Worm (Caenorhabditis elegans) whole organism, mixed stage, embryonic: Measurements from ENCODE around the gene srh-44.

Experiments used
- bed-3 ChIP-seq: fragments of 200-800 bp; sonication (Bioruptor generic); optimal IDR thresholded peaks from 3 replicates; lab custom pipeline; 2018; ENCODE audit warnings: mild to moderate bottlenecking, missing genetic modification characterization, moderate library complexity, missing compliant biosample characterization
- blmp-1 ChIP-seq: fragments of 150-350 bp; optimal IDR thresholded peaks from 2 replicates; lab custom pipeline; 2014; ENCODE audit warnings: missing biosample characterization, missing genetic modification characterization
- ceh-39 ChIP-seq: fragments of 150-350 bp; optimal IDR thresholded peaks from 2 replicates; lab custom pipeline; 2014; ENCODE audit warnings: missing biosample characterization, missing genetic modification characterization
- ceh-43 ChIP-seq: fragments of 200-800 bp; sonication (Bioruptor generic); optimal IDR thresholded peaks from 2 replicates; lab custom pipeline; 2018; ENCODE audit warnings: mild to moderate bottlenecking, missing genetic modification characterization, moderate library complexity, missing compliant biosample characterization
- ceh-83 ChIP-seq: fragments of 200-800 bp; sonication (Bioruptor generic); optimal IDR thresholded peaks from 2 replicates; lab custom pipeline; 2018; ENCODE audit warnings: mild to moderate bottlenecking, missing genetic modification characterization, missing compliant biosample characterization
- elt-1 ChIP-seq: sonication (generic microtip); optimal IDR thresholded peaks from 2 replicates; lab custom pipeline; 2017; ENCODE audit warnings: missing genetic modification characterization, mild to moderate bottlenecking, missing compliant biosample characterization, antibody characterized with exemption, moderate library complexity, borderline replicate concordance; ENCODE audit not compliant: insufficient read depth
- elt-3 ChIP-seq: fragments of 150-350 bp; optimal IDR thresholded peaks from 2 replicates; lab custom pipeline; 2014; ENCODE audit warnings: missing biosample characterization, missing genetic modification characterization
- flh-1 ChIP-seq: fragments of 200-800 bp; sonication (Bioruptor generic); optimal IDR thresholded peaks from 2 replicates; lab custom pipeline; 2018; ENCODE audit warnings: mild to moderate bottlenecking, missing genetic modification characterization, moderate library complexity, missing compliant biosample characterization
- ham-2 ChIP-seq: fragments of 200-800 bp; sonication (Bioruptor generic); optimal IDR thresholded peaks from 2 replicates; lab custom pipeline; 2018; ENCODE audit warnings: mild to moderate bottlenecking, missing genetic modification characterization, missing compliant biosample characterization
- hlh-1 ChIP-seq: fragments of 150-350 bp; optimal IDR thresholded peaks from 2 replicates; lab custom pipeline; 2014; ENCODE audit warnings: missing biosample characterization, missing genetic modification reagents, missing genetic modification characterization
- lin-32 ChIP-seq: fragments of 200-800 bp; sonication (Bioruptor generic); optimal IDR thresholded peaks from 2 replicates; lab custom pipeline; 2018; ENCODE audit warnings: mild to moderate bottlenecking, missing genetic modification characterization, missing compliant biosample characterization
- lsy-2 ChIP-seq: fragments of 150-350 bp; optimal IDR thresholded peaks from 2 replicates; lab custom pipeline; 2014; ENCODE audit warnings: missing biosample characterization, missing genetic modification characterization
- mab-5 ChIP-seq: fragments of 150-350 bp; optimal IDR thresholded peaks from 2 replicates; lab custom pipeline; 2014; ENCODE audit warnings: missing biosample characterization, missing genetic modification characterization
- mls-2 ChIP-seq: sonication (generic microtip); optimal IDR thresholded peaks from 2 replicates; lab custom pipeline; 2016; ENCODE audit warnings: mild to moderate bottlenecking, missing genetic modification characterization, moderate library complexity, missing compliant biosample characterization
- nhr-12 ChIP-seq: fragments of 150-350 bp; optimal IDR thresholded peaks from 2 replicates; lab custom pipeline; 2014; ENCODE audit warnings: missing biosample characterization, missing genetic modification characterization
- nhr-2 ChIP-seq: fragments of 150-350 bp; optimal IDR thresholded peaks from 2 replicates; lab custom pipeline; 2014; ENCODE audit warnings: missing biosample characterization, missing genetic modification characterization
- nhr-237 ChIP-seq: fragments of 150-350 bp; optimal IDR thresholded peaks from 2 replicates; lab custom pipeline; 2014; ENCODE audit warnings: missing biosample characterization, missing genetic modification characterization
- nhr-28 ChIP-seq: fragments of 150-350 bp; optimal IDR thresholded peaks from 2 replicates; lab custom pipeline; 2014; ENCODE audit warnings: missing biosample characterization, missing genetic modification characterization
- nhr-76 ChIP-seq: sonication (generic microtip); optimal IDR thresholded peaks from 2 replicates; lab custom pipeline; 2017; ENCODE audit warnings: missing biosample characterization, missing genetic modification characterization
- pha-4 ChIP-seq: fragments of 150-350 bp; optimal IDR thresholded peaks from 2 replicates; lab custom pipeline; 2018; ENCODE audit warnings: missing biosample characterization, missing genetic modification reagents, missing genetic modification characterization
- sem-2 ChIP-seq: fragments of 200-800 bp; sonication (Bioruptor generic); optimal IDR thresholded peaks from 2 replicates; lab custom pipeline; 2018; ENCODE audit warnings: mild to moderate bottlenecking, missing genetic modification characterization, missing compliant biosample characterization
- snpc-4 ChIP-seq: fragments of 150-350 bp; optimal IDR thresholded peaks from 2 replicates; lab custom pipeline; 2014; ENCODE audit warnings: missing biosample characterization, missing genetic modification characterization
- sptf-1 ChIP-seq: sonication (generic microtip); optimal IDR thresholded peaks from 2 replicates; lab custom pipeline; 2017; ENCODE audit warnings: mild to moderate bottlenecking, missing genetic modification characterization, moderate library complexity, missing compliant biosample characterization
- tbx-8 ChIP-seq: fragments of 200-800 bp; sonication (Bioruptor generic); optimal IDR thresholded peaks from 2 replicates; lab custom pipeline; 2018; ENCODE audit warnings: mild to moderate bottlenecking, missing genetic modification characterization, moderate library complexity, missing compliant biosample characterization
- unc-120 ChIP-seq: sonication (generic microtip); optimal IDR thresholded peaks from 2 replicates; lab custom pipeline; 2017; ENCODE audit warnings: missing genetic modification characterization, missing compliant biosample characterization; ENCODE audit not compliant: poor library complexity, severe bottlenecking
- unc-39 ChIP-seq: fragments of 150-350 bp; optimal IDR thresholded peaks from 2 replicates; lab custom pipeline; 2014; ENCODE audit warnings: missing biosample characterization, missing genetic modification characterization
- unc-62 ChIP-seq: fragments of 150-350 bp; optimal IDR thresholded peaks from 2 replicates; lab custom pipeline; 2014; ENCODE audit warnings: missing biosample characterization, missing genetic modification reagents, missing genetic modification characterization
- zip-8 ChIP-seq: fragments of 150-350 bp; optimal IDR thresholded peaks from 2 replicates; lab custom pipeline; 2014; ENCODE audit warnings: missing biosample characterization, missing genetic modification characterization
- ztf-11 ChIP-seq: fragments of 150-350 bp; optimal IDR thresholded peaks from 2 replicates; lab custom pipeline; 2014; ENCODE audit warnings: missing biosample characterization, missing genetic modification characterization

The srh-44 gene

DNA sequence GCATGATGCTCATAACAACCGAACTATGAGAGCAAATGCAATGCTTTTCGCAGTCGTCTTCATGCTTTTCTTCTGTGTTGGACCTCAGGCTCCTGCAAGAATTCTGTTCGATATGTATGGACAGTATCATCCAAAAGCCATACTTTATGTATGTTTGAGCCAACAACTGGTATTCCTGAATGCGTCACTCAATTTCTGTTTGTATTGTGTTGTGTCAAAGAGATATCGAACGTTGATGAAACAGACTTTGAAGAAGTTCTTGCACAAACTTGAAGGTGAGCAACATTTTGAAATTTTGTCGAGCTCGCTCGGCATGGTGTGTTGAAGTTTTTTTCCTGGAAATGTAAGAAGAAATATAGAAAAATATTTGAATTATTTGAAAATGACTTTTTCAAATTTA lies 2.0 kb upstream of the srh-44 start:
- TF ChIP-seq nhr-2 (no peak), flh-1 (GFP tag; lab: Kevin White, UChicago) (no peak), sptf-1 (no peak), hlh-1 (no peak), unc-39 (tag; lab: Kevin White, UChicago) (no peak), pha-4 (tag; lab: Kevin White, UChicago) (no peak), snpc-4 (tag; lab: Kevin White, UChicago) (no peak), tbx-8 (no peak), nhr-76 (tag; lab: Kevin White, UChicago) (no peak), ztf-11 (tag; lab: Kevin White, UChicago) (no peak), ceh-83 (GFP tag; lab: Kevin White, UChicago) (no peak), blmp-1 (tag; lab: Kevin White, UChicago) (no peak), elt-1 (tag; lab: Kevin White, UChicago) (no peak), nhr-237 (tag; lab: Kevin White, UChicago) (no peak), ham-2 (GFP tag; lab: Kevin White, UChicago) (no peak)
- TF ChIP-seq, all 35 proteins: peak for 0

DNA sequence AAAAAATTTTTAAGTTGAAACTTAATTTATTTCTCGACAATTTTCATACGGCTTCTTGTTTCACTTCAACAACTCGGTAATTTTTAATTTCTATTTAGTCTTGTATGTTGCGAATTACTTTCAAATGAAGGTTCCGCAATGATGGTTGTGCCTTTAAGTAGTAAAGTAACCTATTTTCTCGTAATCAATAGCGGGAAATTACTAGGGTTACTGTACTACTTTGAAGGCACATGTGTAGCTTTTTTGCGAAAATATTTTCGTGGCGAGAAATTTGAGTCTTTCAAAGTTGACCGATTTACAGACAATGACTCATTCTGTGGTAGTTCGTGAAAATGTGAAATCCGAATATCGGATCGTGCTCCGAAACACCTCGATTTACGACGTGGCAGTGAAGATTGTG lies 3.3 kb downstream of the srh-44 start, which contains the start of gene B0334.10:
B0334.10 (plus strand) TSS at position 301 of the 400 bp plus-strand sequence.
- TF ChIP-seq tbx-8 (no peak), lin-32 (GFP tag; lab: Kevin White, UChicago) (no peak), blmp-1 (tag; lab: Kevin White, UChicago) (no peak), nhr-76 (tag; lab: Kevin White, UChicago) (no peak), sem-2 (GFP tag; lab: Kevin White, UChicago) (no peak), elt-1 (tag; lab: Kevin White, UChicago) (no peak), bed-3 (GFP tag; lab: Kevin White, UChicago) (no peak), nhr-28 (tag; lab: Kevin White, UChicago) (no peak), nhr-237 (tag; lab: Kevin White, UChicago) (no peak), ceh-39 (tag; lab: Kevin White, UChicago) (no peak), ceh-43 (no peak), ceh-83 (GFP tag; lab: Kevin White, UChicago) (no peak), unc-39 (tag; lab: Kevin White, UChicago) (no peak), mls-2 (tag; lab: Kevin White, UChicago) (no peak)
- TF ChIP-seq, all 35 proteins: peak for 0

- no peak for TF ChIP-seq ham-2 (GFP tag; lab: Kevin White, UChicago)
- TF ChIP-seq unc-120, result no peak
- no peak for TF ChIP-seq nhr-237 (tag; lab: Kevin White, UChicago)
- TF ChIP-seq nhr-12 (tag; lab: Kevin White, UChicago), result no peak
- no peak for TF ChIP-seq flh-1 (GFP tag; lab: Kevin White, UChicago)
- TF ChIP-seq, all 35 proteins: peak for 0
These were observed 6.4 kb downstream of the srh-44 start, which contains the start of gene Y62F5A.10 for ce11 chrII:11521300-11521699. Y62F5A.10 (plus strand) TSS chrII:11521600.

DNA sequence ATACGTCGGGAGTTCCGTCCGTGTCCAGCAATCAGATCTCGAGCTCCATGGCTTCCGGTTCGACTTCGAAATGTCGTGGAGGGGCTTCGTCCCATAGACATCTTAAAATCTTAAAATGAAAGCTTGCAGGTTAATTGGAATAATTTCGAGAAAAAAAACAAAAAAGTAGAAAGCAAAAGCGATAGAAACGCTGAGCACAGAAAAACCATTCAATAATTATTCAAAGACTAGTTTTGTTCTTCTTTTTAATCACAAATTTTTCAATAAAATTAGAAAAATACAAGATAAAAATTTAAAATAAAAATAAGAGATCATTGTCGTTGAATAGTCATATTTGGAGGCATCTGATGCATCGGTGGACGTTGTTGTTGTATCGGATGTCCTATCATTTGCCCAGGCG lies 12.1 kb downstream of the srh-44 start, which contains the start of gene age-1:
age-1 (minus strand) TSS at position 101 of the 400 bp plus-strand sequence.
- TF ChIP-seq sem-2 (GFP tag; lab: Kevin White, UChicago) (no peak), elt-3 (tag; lab: Kevin White, UChicago) (no peak), mls-2 (tag; lab: Kevin White, UChicago) (no peak), lsy-2 (tag; lab: Kevin White, UChicago) (no peak), unc-62 (GFP tag; lab: Kevin White, UChicago) (no peak), mab-5 (no peak), nhr-76 (tag; lab: Kevin White, UChicago) (no peak), sptf-1 (no peak), ztf-11 (tag; lab: Kevin White, UChicago) (no peak), unc-120 (no peak), tbx-8 (no peak), zip-8 (tag; lab: Kevin White, UChicago) (no peak)

DNA sequence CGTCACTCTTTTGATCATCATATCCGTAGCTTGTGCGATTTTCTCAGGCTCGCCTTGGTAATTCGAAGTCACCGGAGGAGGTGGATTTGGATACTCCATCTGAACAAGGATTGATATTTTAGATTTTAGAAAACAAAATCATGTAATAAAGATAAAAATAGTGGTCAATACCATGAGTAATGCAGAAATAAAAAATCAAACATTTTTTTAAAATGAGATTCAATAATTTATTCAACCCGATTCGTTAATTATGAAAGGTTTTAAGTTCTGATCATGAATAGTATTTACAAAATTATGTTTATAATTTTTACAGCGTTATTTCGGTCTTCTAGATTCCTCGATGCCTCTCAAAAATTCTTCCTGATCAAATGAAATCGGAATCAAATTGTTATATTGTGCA lies 18.8 kb downstream of the srh-44 start, which contains the start of gene mdt-8:
mdt-8 (minus strand) TSS at position 101 of the 400 bp plus-strand sequence.
- TF ChIP-seq nhr-2, result no peak
- TF ChIP-seq, all 35 proteins: peak for 0
